Fruit fly (Drosophila melanogaster): Measurements from ENCODE around the gene CG15717.
"Not testable (repeated sequence)": the region's sequence is repeated elsewhere in the genome, so short reads cannot be mapped to it uniquely, and the experiment has no call there.

Gene CG15717

dm6 chrX:13134811-13135210 is 6.1 kb downstream of the CG15717 start:
- TF ChIP-seq insv (optimal IDR thresholded peaks at IDR 0.05), result no peak
- no peak for TF ChIP-seq ttk (optimal IDR thresholded peaks at IDR 0.05)
- no peak for TF ChIP-seq psq (optimal IDR thresholded peaks at IDR 0.05)
- TF ChIP-seq h (optimal IDR thresholded peaks at IDR 0.05), result no peak
- TF ChIP-seq Myc (optimal IDR thresholded peaks at IDR 0.05), result no peak
- TF ChIP-seq Sin3A (optimal IDR thresholded peaks at IDR 0.05), result no peak

- TF ChIP-seq Sin3A (optimal IDR thresholded peaks at IDR 0.05) (no peak), psq (optimal IDR thresholded peaks at IDR 0.05) (no peak), h (optimal IDR thresholded peaks at IDR 0.05) (no peak), ttk (optimal IDR thresholded peaks at IDR 0.05) (no peak), Myc (optimal IDR thresholded peaks at IDR 0.05) (no peak), insv (optimal IDR thresholded peaks at IDR 0.05) (no peak)
These were observed 7.0 kb downstream of the CG15717 start for dm6 chrX:13135702-13136101.

- TF ChIP-seq h (optimal IDR thresholded peaks at IDR 0.05) (no peak), Myc (optimal IDR thresholded peaks at IDR 0.05) (no peak), Sin3A (optimal IDR thresholded peaks at IDR 0.05) (no peak), insv (optimal IDR thresholded peaks at IDR 0.05) (no peak), ttk (optimal IDR thresholded peaks at IDR 0.05) (no peak), psq (optimal IDR thresholded peaks at IDR 0.05) (no peak)
These were observed 8.4 kb downstream of the CG15717 start for dm6 chrX:13136939-13137697.

dm6 chrX:13138887-13139286 is 10.1 kb downstream of the CG15717 start, which contains the start of gene CG32645:
Gene CG32645 (plus strand): TSS chrX:13139199.
- no peak for TF ChIP-seq ttk (optimal IDR thresholded peaks at IDR 0.05)
- TF ChIP-seq h (optimal IDR thresholded peaks at IDR 0.05), result no peak
- no peak for TF ChIP-seq Sin3A (optimal IDR thresholded peaks at IDR 0.05)
- no peak for TF ChIP-seq insv (optimal IDR thresholded peaks at IDR 0.05)
- TF ChIP-seq Myc (optimal IDR thresholded peaks at IDR 0.05), result no peak
- no peak for TF ChIP-seq psq (optimal IDR thresholded peaks at IDR 0.05)

- TF ChIP-seq Myc (optimal IDR thresholded peaks at IDR 0.05), result no peak
- TF ChIP-seq ttk (optimal IDR thresholded peaks at IDR 0.05), result no peak
- no peak for TF ChIP-seq psq (optimal IDR thresholded peaks at IDR 0.05)
- TF ChIP-seq insv (optimal IDR thresholded peaks at IDR 0.05), result no peak
These were observed 14.3 kb downstream of the CG15717 start for dm6 chrX:13143100-13143499.

dm6 chrX:13145858-13146257 is 17.1 kb downstream of the CG15717 start:
- TF ChIP-seq insv (optimal IDR thresholded peaks at IDR 0.05), result no peak
- TF ChIP-seq Sin3A (optimal IDR thresholded peaks at IDR 0.05), result no peak
- TF ChIP-seq psq (optimal IDR thresholded peaks at IDR 0.05), result no peak
- TF ChIP-seq h (optimal IDR thresholded peaks at IDR 0.05), result no peak
- TF ChIP-seq Myc (optimal IDR thresholded peaks at IDR 0.05), result no peak
- TF ChIP-seq ttk (optimal IDR thresholded peaks at IDR 0.05), result no peak

dm6 chrX:13149083-13149482 is 20.3 kb downstream of the CG15717 start:
- TF ChIP-seq Myc (optimal IDR thresholded peaks at IDR 0.05) (no peak), ttk (optimal IDR thresholded peaks at IDR 0.05) (no peak)

dm6 chrX:13154783-13155182 is 26.0 kb downstream of the CG15717 start, which contains the start of the genes CG4318 and CG4332:
Gene CG4318 (minus strand): TSS chrX:13154924.
Gene CG4332 (plus strand): TSS chrX:13155038.
- TF ChIP-seq Sin3A (optimal IDR thresholded peaks at IDR 0.05) (no peak), psq (optimal IDR thresholded peaks at IDR 0.05) (no peak), insv (optimal IDR thresholded peaks at IDR 0.05) (no peak), Myc (optimal IDR thresholded peaks at IDR 0.05) (no peak), h (optimal IDR thresholded peaks at IDR 0.05) (no peak), ttk (optimal IDR thresholded peaks at IDR 0.05) (no peak)

dm6 chrX:13159481-13159880 is 30.7 kb downstream of the CG15717 start, which contains the start of the genes Bap60 and CG12096:
Gene Bap60 (minus strand): TSS chrX:13159508.
Gene CG12096 (plus strand): TSS chrX:13159604.
- no peak for TF ChIP-seq psq (optimal IDR thresholded peaks at IDR 0.05)
- TF ChIP-seq ttk (optimal IDR thresholded peaks at IDR 0.05), result no peak
- no peak for TF ChIP-seq insv (optimal IDR thresholded peaks at IDR 0.05)
- TF ChIP-seq h (optimal IDR thresholded peaks at IDR 0.05), result no peak
- TF ChIP-seq Myc (optimal IDR thresholded peaks at IDR 0.05), result no peak
- no peak for TF ChIP-seq Sin3A (optimal IDR thresholded peaks at IDR 0.05)

- TF ChIP-seq ttk (optimal IDR thresholded peaks at IDR 0.05) (no peak), h (optimal IDR thresholded peaks at IDR 0.05) (no peak), Myc (optimal IDR thresholded peaks at IDR 0.05) (no peak), insv (optimal IDR thresholded peaks at IDR 0.05) (no peak), Sin3A (optimal IDR thresholded peaks at IDR 0.05) (no peak), psq (optimal IDR thresholded peaks at IDR 0.05) (no peak)
These were observed 44.1 kb downstream of the CG15717 start for dm6 chrX:13172865-13173264.

- TF ChIP-seq insv, h, psq (optimal IDR thresholded peaks at IDR 0.05): not testable (repeated sequence)
These were observed 49.0 kb downstream of the CG15717 start, which contains the start of gene CG32640 for dm6 chrX:13177720-13178119. Gene CG32640 (plus strand): TSS chrX:13178005.
